Fruit fly (Drosophila melanogaster) whole organism, wandering third instar larva: ENCODE data around the gene Tnpo-SR.

Experiments used
- CG9705 ChIP-seq: fragments of 200-800 bp; sonication (Bioruptor generic); optimal IDR thresholded peaks from 2 replicates; lab custom pipeline; 2018; ENCODE audit warnings: missing biosample characterization, mild to moderate bottlenecking, missing genetic modification characterization
- Hr78 ChIP-seq: fragments of >200 bp; optimal IDR thresholded peaks from 2 replicates; lab custom pipeline; 2017; ENCODE audit warnings: missing biosample characterization, missing genetic modification characterization
- Hr83 ChIP-seq: fragments of 200-300 bp; sonication (Bioruptor generic); optimal IDR thresholded peaks from 2 replicates; lab custom pipeline; 2016; ENCODE audit warnings: missing biosample characterization, mild to moderate bottlenecking, missing genetic modification characterization, moderate library complexity; ENCODE audit not compliant: poor library complexity, severe bottlenecking
- Myc ChIP-seq: fragments of >200 bp; optimal IDR thresholded peaks from 2 replicates; lab custom pipeline; 2017
- OdsH ChIP-seq: fragments of 200-800 bp; sonication (Bioruptor generic); optimal IDR thresholded peaks from 2 replicates; lab custom pipeline; 2016; ENCODE audit warnings: missing biosample characterization, mild to moderate bottlenecking, missing genetic modification characterization
- Sp1 ChIP-seq: fragments of 200-800 bp; sonication (Bioruptor generic); optimal IDR thresholded peaks from 3 replicates; lab custom pipeline; 2019; ENCODE audit warnings: missing biosample characterization, mild to moderate bottlenecking, missing genetic modification characterization, moderate library complexity
- dsf ChIP-seq: sonication (Bioruptor generic); optimal IDR thresholded peaks from 2 replicates; lab custom pipeline; 2016; ENCODE audit warnings: missing biosample characterization, missing genetic modification characterization, borderline replicate concordance
- ey ChIP-seq: fragments of 200-800 bp; sonication (Bioruptor generic); optimal IDR thresholded peaks from 2 replicates; lab custom pipeline; 2016; ENCODE audit warnings: missing biosample characterization, missing genetic modification characterization
- psq ChIP-seq: fragments of 200-800 bp; sonication (Bioruptor generic); optimal IDR thresholded peaks from 3 replicates; lab custom pipeline; 2017; ENCODE audit warnings: missing biosample characterization, mild to moderate bottlenecking, missing genetic modification characterization, moderate library complexity
- rgr ChIP-seq: fragments of 200-800 bp; sonication (Bioruptor generic); optimal IDR thresholded peaks from 3 replicates; lab custom pipeline; 2016; ENCODE audit warnings: missing biosample characterization, mild to moderate bottlenecking, missing genetic modification characterization

DNA sequence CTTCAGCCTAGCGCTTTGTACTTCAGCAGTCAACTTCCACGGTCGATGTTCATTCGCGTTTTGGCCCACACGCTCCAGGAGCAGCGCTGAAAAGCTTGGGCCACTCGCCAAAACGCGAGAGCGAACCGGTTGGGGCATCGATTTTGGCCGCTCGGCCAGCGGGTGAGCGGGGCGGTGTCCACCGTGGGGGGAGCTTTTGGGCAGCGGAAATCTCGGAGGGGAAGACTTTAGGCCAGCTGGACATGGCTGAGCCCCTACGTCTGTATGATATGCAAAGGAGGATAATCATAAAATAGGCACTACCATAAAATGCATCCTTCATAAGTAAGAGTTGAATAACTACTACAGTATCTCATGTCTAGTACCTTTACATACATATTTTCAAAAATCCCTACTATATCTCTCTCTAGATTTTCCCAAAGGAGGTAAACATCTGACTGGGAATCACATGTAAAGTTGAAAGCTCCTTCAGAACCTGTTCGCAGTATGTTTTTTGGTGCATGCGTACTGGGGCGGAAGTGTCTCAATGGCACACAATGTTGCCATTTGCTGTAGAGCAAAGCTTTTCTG, 40.3 kb downstream of the Tnpo-SR start, which contains the start of gene Syt1:
- TF ChIP-seq Sp1 (GFP tag; lab: Kevin White, UChicago) (no peak), Hr83 (no peak), Hr78 (GFP tag; lab: Kevin White, UChicago) (no peak), ey (GFP tag; lab: Kevin White, UChicago) (no peak), rgr (GFP tag; lab: Kevin White, UChicago) (no peak), CG9705 (no peak), dsf (GFP tag; lab: Kevin White, UChicago) (no peak), OdsH (GFP tag; lab: Kevin White, UChicago) (no peak), Myc (lab: Kevin White, UChicago) (no peak), psq (GFP tag; lab: Kevin White, UChicago) (no peak)
